Worm (Caenorhabditis elegans) whole organism, midembryonic: ENCODE data around the gene pals-37.

ENCODE experiments used
- T22C8.4 ChIP-seq: fragments of 200-800 bp; sonication (Bioruptor generic); IDR thresholded peaks from 2 replicates; pipeline ENCODE4 v1.3.6; 2022; ENCODE audit warnings: missing genetic modification characterization, missing compliant biosample characterization
- cog-1 ChIP-seq: sonication (generic microtip); optimal IDR thresholded peaks from 2 replicates; lab custom pipeline; 2016; ENCODE audit warnings: missing genetic modification characterization, missing compliant biosample characterization
- flt-1 ChIP-seq: fragments of 200-800 bp; sonication (Bioruptor generic); IDR thresholded peaks from 2 replicates; pipeline ENCODE4 v1.3.6; 2022; ENCODE audit warnings: missing genetic modification characterization, missing compliant biosample characterization
- klf-2 ChIP-seq: fragments of 200-800 bp; sonication (Bioruptor generic); conservative IDR thresholded peaks from 2 replicates; pipeline ENCODE4 v1.3.6; 2022; ENCODE audit warnings: missing genetic modification reagents, missing genetic modification characterization, missing compliant biosample characterization
- med-1 ChIP-seq: sonication (generic microtip); optimal IDR thresholded peaks from 2 replicates; lab custom pipeline; 2017; ENCODE audit warnings: missing genetic modification characterization, mild to moderate bottlenecking, missing compliant biosample characterization, antibody characterized with exemption, missing genetic modification reagents; ENCODE audit not compliant: insufficient read depth
- ref-1 ChIP-seq: fragments of 200-800 bp; sonication (Bioruptor generic); conservative IDR thresholded peaks from 2 replicates; pipeline ENCODE4 v1.3.6; 2022; ENCODE audit warnings: missing genetic modification reagents, missing genetic modification characterization, missing compliant biosample characterization
- tab-1 ChIP-seq: fragments of 200-800 bp; sonication (Bioruptor generic); IDR thresholded peaks from 2 replicates; pipeline ENCODE4 v1.3.6; 2022; ENCODE audit warnings: missing genetic modification characterization, missing compliant biosample characterization
- ztf-23 ChIP-seq: fragments of 200-800 bp; sonication (Bioruptor generic); IDR thresholded peaks from 2 replicates; pipeline ENCODE4 v1.3.6; 2022; ENCODE audit warnings: missing genetic modification reagents, missing genetic modification characterization, missing compliant biosample characterization
- ztf-29 ChIP-seq: fragments of 200-800 bp; sonication (Bioruptor generic); IDR thresholded peaks from 2 replicates; pipeline ENCODE4 v1.3.6; 2022; ENCODE audit warnings: missing genetic modification reagents, missing genetic modification characterization, missing compliant biosample characterization

pals-37 gene

DNA sequence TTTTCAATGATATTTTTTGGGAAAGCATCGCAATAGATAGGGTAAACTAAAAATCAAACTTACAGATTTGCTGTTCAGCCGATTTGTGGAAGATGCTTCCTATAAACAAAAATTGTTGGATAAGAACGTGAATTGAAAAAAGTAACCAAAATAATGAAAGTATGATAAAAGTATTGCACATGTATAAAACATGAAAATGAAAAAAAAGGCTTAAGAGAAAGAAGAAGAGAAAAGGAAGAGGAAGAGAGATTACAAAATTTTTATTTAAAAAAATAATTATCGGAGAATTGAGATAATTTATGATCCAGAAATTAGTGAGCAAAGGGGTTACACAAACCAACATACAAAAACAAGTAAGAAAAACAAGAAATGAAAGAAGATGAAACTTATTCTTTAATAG, at the start of gene pals-37:
Gene pals-37 (minus strand): TSS at position 101 of the 400 bp plus-strand sequence.
- TF ChIP-seq cog-1, result no peak
- TF ChIP-seq ztf-23 (GFP tag; lab: Robert Waterston, UW), result no peak
- TF ChIP-seq flt-1 (GFP tag; lab: Robert Waterston, UW), result no peak
- no peak for TF ChIP-seq ref-1 (GFP tag; lab: Robert Waterston, UW)
- no peak for TF ChIP-seq klf-2 (GFP tag; lab: Robert Waterston, UW)
- TF ChIP-seq med-1 (GFP tag; lab: Kevin White, UChicago), result no peak

DNA sequence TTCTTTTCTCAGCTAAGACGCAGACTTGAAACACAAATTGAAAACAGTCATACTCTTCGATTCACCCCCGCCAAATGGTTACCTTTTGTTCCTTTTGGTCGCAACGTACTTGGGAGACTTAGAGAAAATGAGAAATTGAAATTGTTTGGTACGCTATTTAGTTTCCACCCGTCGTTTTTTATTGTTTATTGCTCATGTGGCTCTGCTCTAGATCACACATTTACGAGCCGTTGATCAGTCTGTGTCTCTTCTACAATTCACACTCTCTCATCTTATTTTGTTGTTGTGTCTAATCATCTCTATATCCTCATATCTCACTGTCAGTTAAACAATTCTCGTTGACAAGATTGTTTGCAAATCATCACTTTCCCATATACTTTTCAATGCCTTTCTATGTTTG, 46.7 kb upstream of the pals-37 start:
- TF ChIP-seq cog-1, result no peak
- no peak for TF ChIP-seq T22C8.4
- no peak for TF ChIP-seq ztf-29
- TF ChIP-seq tab-1, result no peak
- TF ChIP-seq ref-1 (GFP tag; lab: Robert Waterston, UW), result no peak
- no peak for TF ChIP-seq klf-2 (GFP tag; lab: Robert Waterston, UW)
- TF ChIP-seq med-1 (GFP tag; lab: Kevin White, UChicago), result no peak
- TF ChIP-seq flt-1 (GFP tag; lab: Robert Waterston, UW), result no peak
- TF ChIP-seq ztf-23 (GFP tag; lab: Robert Waterston, UW), result no peak

ce11 chrV:12486934-12487333, 45.6 kb upstream of the pals-37 start, which contains the start of gene inx-11:
inx-11 (plus strand) TSS chrV:12487234.
- TF ChIP-seq T22C8.4 (no peak), ztf-23 (GFP tag; lab: Robert Waterston, UW) (no peak), ztf-29 (no peak), ref-1 (GFP tag; lab: Robert Waterston, UW) (no peak), tab-1 (no peak), klf-2 (GFP tag; lab: Robert Waterston, UW) (no peak), cog-1 (no peak), med-1 (GFP tag; lab: Kevin White, UChicago) (no peak), flt-1 (GFP tag; lab: Robert Waterston, UW) (no peak)

ce11 chrV:12484585-12484984, 43.3 kb upstream of the pals-37 start, which contains the start of gene srt-39:
srt-39 (plus strand) TSS chrV:12484885.
- TF ChIP-seq med-1 (GFP tag; lab: Kevin White, UChicago), result no peak
- TF ChIP-seq cog-1, result no peak
- no peak for TF ChIP-seq ref-1 (GFP tag; lab: Robert Waterston, UW)
- no peak for TF ChIP-seq flt-1 (GFP tag; lab: Robert Waterston, UW)
- TF ChIP-seq T22C8.4, result no peak
- no peak for TF ChIP-seq ztf-23 (GFP tag; lab: Robert Waterston, UW)
- TF ChIP-seq ztf-29, result no peak
- TF ChIP-seq klf-2 (GFP tag; lab: Robert Waterston, UW), result no peak
- no peak for TF ChIP-seq tab-1

DNA sequence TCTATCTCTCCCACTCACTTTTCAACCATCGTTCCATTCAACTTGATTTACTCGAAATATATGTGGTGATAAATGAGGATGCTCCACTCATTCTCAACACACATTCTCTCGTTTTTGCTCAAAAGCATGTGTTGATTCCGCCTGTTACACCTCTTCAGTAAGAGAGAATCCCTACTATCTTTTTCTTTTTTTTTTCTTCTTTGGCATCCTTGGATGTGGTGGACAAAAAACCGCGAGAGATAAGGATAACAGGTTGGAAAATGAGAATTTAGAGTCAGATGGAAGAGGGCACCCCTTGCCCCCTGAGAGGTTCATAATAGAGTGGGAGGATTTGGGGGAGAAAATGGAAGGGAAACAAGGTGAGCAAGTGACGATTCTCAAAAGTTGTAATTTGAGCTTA, 37.7 kb upstream of the pals-37 start:
- TF ChIP-seq klf-2 (GFP tag; lab: Robert Waterston, UW) (no peak), flt-1 (GFP tag; lab: Robert Waterston, UW) (no peak), cog-1 (no peak), med-1 (GFP tag; lab: Kevin White, UChicago) (no peak), ztf-29 (no peak), ref-1 (GFP tag; lab: Robert Waterston, UW) (no peak), tab-1 (no peak), T22C8.4 (no peak), ztf-23 (GFP tag; lab: Robert Waterston, UW) (no peak)

- TF ChIP-seq ztf-29 (no peak), ref-1 (GFP tag; lab: Robert Waterston, UW) (no peak), cog-1 (no peak), klf-2 (GFP tag; lab: Robert Waterston, UW) (no peak), T22C8.4 (no peak), ztf-23 (GFP tag; lab: Robert Waterston, UW) (no peak), med-1 (GFP tag; lab: Kevin White, UChicago) (no peak), flt-1 (GFP tag; lab: Robert Waterston, UW) (no peak), tab-1 (no peak)
Observed at ce11 chrV:12478111-12478510, 36.8 kb upstream of the pals-37 start, which contains the start of gene atn-1. atn-1 (plus strand) TSS chrV:12478411.

DNA sequence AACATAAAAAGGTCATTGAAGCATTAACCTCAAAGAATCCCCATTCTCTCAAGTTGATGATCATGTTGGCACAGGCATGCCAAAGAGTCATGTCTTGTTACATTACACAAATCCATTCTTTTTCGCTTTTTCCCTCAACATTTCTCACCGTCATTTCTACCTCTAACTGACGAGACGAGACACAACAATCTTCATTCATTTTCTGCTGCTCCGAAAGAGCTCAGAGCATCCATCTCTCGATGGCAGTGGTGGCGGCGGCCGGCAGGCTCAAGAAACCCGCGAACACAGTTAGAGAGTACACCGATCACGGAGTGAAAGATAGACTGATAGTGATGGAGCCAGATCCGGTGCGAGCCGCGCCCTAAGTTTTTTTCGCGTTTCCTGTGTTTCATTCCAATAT, 35.8 kb upstream of the pals-37 start:
- TF ChIP-seq cog-1 (no peak), ztf-23 (GFP tag; lab: Robert Waterston, UW) (no peak), ref-1 (GFP tag; lab: Robert Waterston, UW) (no peak), klf-2 (GFP tag; lab: Robert Waterston, UW) (no peak), ztf-29 (no peak), med-1 (GFP tag; lab: Kevin White, UChicago) (no peak), tab-1 (no peak)

- no peak for TF ChIP-seq ref-1 (GFP tag; lab: Robert Waterston, UW)
- no peak for TF ChIP-seq T22C8.4
- TF ChIP-seq ztf-29, result no peak
- TF ChIP-seq ztf-23 (GFP tag; lab: Robert Waterston, UW), result no peak
- no peak for TF ChIP-seq tab-1
Observed at ce11 chrV:12475360-12475759, 34.0 kb upstream of the pals-37 start.

DNA sequence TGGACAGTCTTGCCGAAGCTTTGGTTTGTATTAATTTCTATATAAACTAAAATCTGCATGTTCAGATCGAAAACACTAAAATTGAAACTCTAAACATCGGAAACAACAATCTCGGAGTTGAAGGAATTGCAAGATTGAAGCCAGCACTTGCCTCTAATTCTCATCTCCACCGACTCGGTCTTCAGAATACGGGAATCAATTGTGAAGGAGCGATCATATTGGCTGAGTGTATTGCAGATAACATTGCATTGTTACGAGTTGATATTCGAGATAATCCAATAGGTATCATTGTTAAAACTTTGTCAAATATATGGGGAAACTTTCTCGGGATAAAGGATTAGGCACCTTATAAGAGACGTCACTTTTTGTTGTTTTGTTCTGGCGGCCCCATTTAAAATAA, 29.0 kb upstream of the pals-37 start:
- TF ChIP-seq med-1 (GFP tag; lab: Kevin White, UChicago) (no peak), ztf-29 (no peak), cog-1 (no peak)

- TF ChIP-seq ref-1 (GFP tag; lab: Robert Waterston, UW) (no peak), med-1 (GFP tag; lab: Kevin White, UChicago) (no peak), cog-1 (no peak), flt-1 (GFP tag; lab: Robert Waterston, UW) (no peak), klf-2 (GFP tag; lab: Robert Waterston, UW) (no peak), ztf-23 (GFP tag; lab: Robert Waterston, UW) (no peak), ztf-29 (no peak), T22C8.4 (no peak), tab-1 (no peak)
Observed at ce11 chrV:12468363-12468762, 27.0 kb upstream of the pals-37 start, which contains the start of gene F28C1.3. F28C1.3 (plus strand) TSS chrV:12468663.
